Worm (Caenorhabditis elegans): ENCODE data around the gene CD4.11.

ce11 chrV:5536240-5536811 is 48.6 kb upstream of the CD4.11 start, which contains the start of the genes cox-16 and syp-2:
- no peak for TF ChIP-seq ztf-29 (GFP tag; IDR thresholded peaks at IDR 0.05)
- TF ChIP-seq flt-1 (GFP tag; IDR thresholded peaks at IDR 0.05): no peak
- no peak for TF ChIP-seq klf-2 (GFP tag; conservative IDR thresholded peaks at IDR 0.05)
- TF ChIP-seq tab-1 (GFP tag; IDR thresholded peaks at IDR 0.05): no peak
- no peak for TF ChIP-seq cog-1 (tag; optimal IDR thresholded peaks at IDR 0.05)
- TF ChIP-seq ztf-23 (GFP tag; IDR thresholded peaks at IDR 0.05): no peak
- no peak for TF ChIP-seq T22C8.4 (GFP tag; IDR thresholded peaks at IDR 0.05)
- TF ChIP-seq med-1 (GFP tag; optimal IDR thresholded peaks at IDR 0.05; ENCODE audit: insufficient read depth): no peak
